Fruit fly (Drosophila melanogaster) whole organism: ENCODE measurements around the gene Atpalpha.

Experiments
- CG8478 ChIP-seq: fragments of >200 bp; optimal IDR thresholded peaks from 2 replicates; lab custom pipeline; 2018; ENCODE audit warnings: inconsistent platforms
- Dll ChIP-seq: fragments of >200 bp; optimal IDR thresholded peaks from 2 replicates; lab custom pipeline; 2017
- EcR ChIP-seq, 2 experiments: fragments of >200 bp; optimal IDR thresholded peaks; 2 replicates each; lab custom pipeline; 2017; ENCODE audit warnings: missing biosample characterization in 2 of 2, missing genetic modification characterization in 2 of 2, missing genetic modification reagents in 2 of 2
- pan ChIP-seq: fragments of >200 bp; optimal IDR thresholded peaks from 2 replicates; lab custom pipeline; 2017
- psq ChIP-seq: fragments of >200 bp; optimal IDR thresholded peaks from 2 replicates; lab custom pipeline; 2017
- usp ChIP-seq: fragments of >200 bp; optimal IDR thresholded peaks from 2 replicates; lab custom pipeline; 2017; ENCODE audit warnings: missing biosample characterization, missing genetic modification characterization, mixed read lengths

dm6 chr3R:20950677-20951018, 2.1 kb downstream of the Atpalpha start:
- no peak for TF ChIP-seq CG8478 (lab: Kevin White, UChicago)
- no peak for TF ChIP-seq pan
- TF ChIP-seq usp: no peak
- no peak for TF ChIP-seq EcR (GFP tag; optimal IDR thresholded peaks at IDR 0.05; lab: Kevin White, UChicago)
- TF ChIP-seq psq: no peak
- TF ChIP-seq Dll: no peak
